Worm (Caenorhabditis elegans) whole organism, late embryonic: Measurements from ENCODE around the gene F14D7.6.

Experiments used
- ama-1 ChIP-seq: fragments of 150-350 bp; optimal IDR thresholded peaks from 2 replicates; lab custom pipeline; 2014
- ceh-22 ChIP-seq: sonication (generic microtip); optimal IDR thresholded peaks from 2 replicates; lab custom pipeline; 2017; ENCODE audit warnings: missing biosample characterization, missing genetic modification characterization
- ceh-9 ChIP-seq: sonication (generic microtip); optimal IDR thresholded peaks from 2 replicates; lab custom pipeline; 2016; ENCODE audit warnings: mild to moderate bottlenecking, missing genetic modification characterization, inconsistent platforms, missing compliant biosample characterization
- dve-1 ChIP-seq: sonication (generic microtip); optimal IDR thresholded peaks from 2 replicates; lab custom pipeline; 2017; ENCODE audit warnings: antibody characterized with exemption, mild to moderate bottlenecking, missing genetic modification characterization, missing compliant biosample characterization
- ets-4 ChIP-seq: sonication (generic microtip); optimal IDR thresholded peaks from 2 replicates; lab custom pipeline; 2016; ENCODE audit warnings: missing genetic modification characterization, missing compliant biosample characterization
- eyg-1 ChIP-seq: sonication (generic microtip); optimal IDR thresholded peaks from 2 replicates; lab custom pipeline; 2016; ENCODE audit warnings: missing genotype, missing genetic modification characterization, missing compliant biosample characterization
- gmeb-2 ChIP-seq: sonication (generic microtip); optimal IDR thresholded peaks from 2 replicates; lab custom pipeline; 2016; ENCODE audit warnings: missing genetic modification characterization, inconsistent platforms, missing compliant biosample characterization
- hlh-6 ChIP-seq: sonication (generic microtip); optimal IDR thresholded peaks from 2 replicates; lab custom pipeline; 2016; ENCODE audit warnings: missing genotype, missing genetic modification characterization, missing compliant biosample characterization
- lin-11 ChIP-seq: fragments of 200-800 bp; sonication (Bioruptor generic); optimal IDR thresholded peaks from 2 replicates; lab custom pipeline; 2018; ENCODE audit warnings: mild to moderate bottlenecking, missing genetic modification characterization, missing compliant biosample characterization
- nhr-11 ChIP-seq: fragments of 150-350 bp; optimal IDR thresholded peaks from 2 replicates; lab custom pipeline; 2014; ENCODE audit warnings: missing biosample characterization, missing genetic modification characterization
- npax-4 ChIP-seq: sonication (generic microtip); optimal IDR thresholded peaks from 2 replicates; lab custom pipeline; 2016; ENCODE audit warnings: missing genetic modification characterization, missing compliant biosample characterization
- pha-4 ChIP-seq: fragments of 150-350 bp; optimal IDR thresholded peaks from 2 replicates; lab custom pipeline; 2018; ENCODE audit warnings: missing biosample characterization, missing genetic modification reagents, missing genetic modification characterization
- rnt-1 ChIP-seq: sonication (generic microtip); optimal IDR thresholded peaks from 2 replicates; lab custom pipeline; 2016; ENCODE audit warnings: missing genetic modification characterization, missing compliant biosample characterization

ce11 chrV:14331477-14331876 lies 30.3 kb downstream of the F14D7.6 start, which contains the start of gene F47B8.8:
- TF ChIP-seq nhr-11 (tag; lab: Kevin White, UChicago) (no peak), gmeb-2 (tag; lab: Kevin White, UChicago) (no peak), ama-1 (lab: Kevin White, UChicago) (no peak), ceh-22 (tag; lab: Kevin White, UChicago) (no peak), ceh-9 (tag; lab: Kevin White, UChicago) (no peak), eyg-1 (tag; lab: Kevin White, UChicago) (no peak), npax-4 (tag; lab: Kevin White, UChicago) (no peak), dve-1 (tag; lab: Kevin White, UChicago) (no peak), hlh-6 (tag; lab: Kevin White, UChicago) (no peak), pha-4 (tag; lab: Kevin White, UChicago) (no peak), rnt-1 (no peak), ets-4 (tag; lab: Kevin White, UChicago) (no peak), lin-11 (tag; lab: Kevin White, UChicago) (no peak)
